Worm (Caenorhabditis elegans) whole organism, L4/young adult: Measurements from ENCODE around the gene srv-19.

Experiments
- W03F9.2 ChIP-seq: fragments of 150-350 bp; optimal IDR thresholded peaks from 2 replicates; lab custom pipeline; 2014; ENCODE audit warnings: missing biosample characterization, missing genetic modification characterization
- dao-5 ChIP-seq: sonication (generic microtip); optimal IDR thresholded peaks from 2 replicates; lab custom pipeline; 2016; ENCODE audit warnings: missing genotype, missing genetic modification characterization, moderate library complexity, missing compliant biosample characterization
- him-1 ChIP-seq: sonication (generic microtip); optimal IDR thresholded peaks from 2 replicates; lab custom pipeline; 2016; ENCODE audit warnings: missing genotype, missing genetic modification reagents, missing genetic modification characterization, missing compliant biosample characterization

ce11 chrIV:5824493-5824892, 49.2 kb downstream of the srv-19 start, which contains the start of gene egal-1:
- TF ChIP-seq him-1 (tag; lab: Kevin White, UChicago): no peak
- no peak for TF ChIP-seq W03F9.2 (tag; lab: Kevin White, UChicago)
- no peak for TF ChIP-seq dao-5 (tag; lab: Kevin White, UChicago)
